Worm (Caenorhabditis elegans) whole organism, late embryonic: ENCODE data around the gene Y51H4A.6.

Source experiments
- ama-1 ChIP-seq: fragments of 150-350 bp; optimal IDR thresholded peaks from 2 replicates; lab custom pipeline; 2014
- fkh-10 ChIP-seq: fragments of 150-350 bp; optimal IDR thresholded peaks from 2 replicates; lab custom pipeline; 2014; ENCODE audit warnings: missing biosample characterization, missing genetic modification reagents, missing genetic modification characterization
- gmeb-2 ChIP-seq: sonication (generic microtip); optimal IDR thresholded peaks from 2 replicates; lab custom pipeline; 2016; ENCODE audit warnings: missing genetic modification characterization, inconsistent platforms, missing compliant biosample characterization
- pha-2 ChIP-seq: sonication (generic microtip); optimal IDR thresholded peaks from 2 replicates; lab custom pipeline; 2017; ENCODE audit warnings: mild to moderate bottlenecking, missing genetic modification characterization, missing compliant biosample characterization
- pqm-1 ChIP-seq: sonication (generic microtip); optimal IDR thresholded peaks from 2 replicates; lab custom pipeline; 2016; ENCODE audit warnings: missing genetic modification characterization, missing compliant biosample characterization
- unc-86 ChIP-seq: sonication (generic microtip); optimal IDR thresholded peaks from 2 replicates; lab custom pipeline; 2016; ENCODE audit warnings: missing genetic modification characterization, missing compliant biosample characterization
- zip-5 ChIP-seq: sonication (generic microtip); optimal IDR thresholded peaks from 2 replicates; lab custom pipeline; 2016; ENCODE audit warnings: missing genetic modification characterization, missing compliant biosample characterization

- TF ChIP-seq pqm-1 (tag; lab: Kevin White, UChicago), result no peak
- TF ChIP-seq gmeb-2, result no peak
- no peak for TF ChIP-seq unc-86 (tag; lab: Kevin White, UChicago)
- no peak for TF ChIP-seq zip-5 (tag; lab: Kevin White, UChicago)
- TF ChIP-seq pha-2 (tag; lab: Kevin White, UChicago), result no peak
- no peak for TF ChIP-seq ama-1
- TF ChIP-seq fkh-10, result no peak
Observed at ce11 chrIV:16503049-16503448, 30.4 kb upstream of the Y51H4A.6 start.
